ENCODE assay signal across 2 fruit fly cellular contexts in the genomic region with DNA sequence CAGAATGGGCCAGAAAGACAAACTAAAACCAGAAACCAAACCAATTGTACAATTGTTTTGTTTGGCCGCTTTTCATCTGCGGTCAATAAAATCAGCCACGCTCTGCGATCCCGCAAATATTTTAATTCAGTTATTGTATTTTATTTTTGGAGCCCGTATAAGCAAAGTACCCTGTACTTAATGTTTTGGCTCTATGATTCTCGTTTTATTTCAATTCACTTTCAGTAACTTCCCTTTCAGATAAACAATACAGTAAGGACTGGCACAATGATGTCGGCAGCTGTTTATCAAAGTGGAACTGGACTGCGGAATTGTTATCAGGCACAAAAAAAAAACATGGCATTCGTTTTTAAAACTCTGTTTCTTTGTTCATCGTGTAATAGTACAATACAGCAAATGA.
A peak's percentile ranks its signal among the peaks of the same experiment; 100 is the strongest.
TF ChIP-seq lines count a peak whose summit lies in the region.

No protein-coding gene starts in this region.

- no peak for TF ChIP-seq CTCF in whole organism, embryonic (GFP tag; optimal IDR thresholded peaks at IDR 0.05; lab: Kevin White, UChicago)

TF ChIP-seq in whole organism, embryonic, 481 proteins besides CTCF, POLR2A, EP300 and RAD21:
- TF ChIP-seq CG30431 (GFP tag; optimal IDR thresholded peaks at IDR 0.05; lab: Kevin White, UChicago) (no peak), Ravus (GFP tag; IDR thresholded peaks at IDR 0.05; lab: Robert Waterston, UW) (no peak), CG12104 (GFP tag; optimal IDR thresholded peaks at IDR 0.05; lab: Kevin White, UChicago) (no peak), yki (optimal IDR thresholded peaks at IDR 0.05; lab: Kevin White, UChicago) (no peak), CG15011 (GFP tag; optimal IDR thresholded peaks at IDR 0.05; lab: Kevin White, UChicago) (no peak), Adf1 (GFP tag; IDR thresholded peaks at IDR 0.05; lab: Robert Waterston, UW) (no peak), sens (GFP tag; lab: Kevin White, UChicago) (peak; percentile 57), gcm2 (GFP tag; optimal IDR thresholded peaks at IDR 0.05; lab: Kevin White, UChicago) (no peak), CG16813 (GFP tag; IDR thresholded peaks at IDR 0.05; lab: Robert Waterston, UW; ENCODE audit: partially characterized antibody) (no peak), esg (GFP tag; conservative IDR thresholded peaks at IDR 0.05; lab: Robert Waterston, UW) (no peak), Sry-δ (GFP tag; optimal IDR thresholded peaks at IDR 0.05; lab: Kevin White, UChicago) (no peak), CG14860 (GFP tag; IDR thresholded peaks at IDR 0.05; lab: Robert Waterston, UW; ENCODE audit: partially characterized antibody) (no peak), exex (tag; optimal IDR thresholded peaks at IDR 0.05; lab: Kevin White, UChicago) (no peak), Bgb (GFP tag; IDR thresholded peaks at IDR 0.05; lab: Robert Waterston, UW; ENCODE audit: partially characterized antibody) (no peak), C15 (GFP tag; IDR thresholded peaks at IDR 0.05; lab: Robert Waterston, UW) (no peak), Dip2 (GFP tag; IDR thresholded peaks at IDR 0.05; lab: Robert Waterston, UW) (no peak), rib (GFP tag; IDR thresholded peaks at IDR 0.05; lab: Robert Waterston, UW) (no peak), danr (GFP tag; IDR thresholded peaks at IDR 0.05; lab: Robert Waterston, UW) (no peak), CG7963 (GFP tag; IDR thresholded peaks at IDR 0.05; lab: Robert Waterston, UW; ENCODE audit: partially characterized antibody) (no peak), Dad (GFP tag; optimal IDR thresholded peaks at IDR 0.05; lab: Kevin White, UChicago) (no peak), CG4617 (GFP tag; optimal IDR thresholded peaks at IDR 0.05; lab: Kevin White, UChicago; ENCODE audit: borderline replicate concordance) (no peak), Asciz (GFP tag; optimal IDR thresholded peaks at IDR 0.05; lab: Kevin White, UChicago) (no peak), CG1602 (GFP tag; optimal IDR thresholded peaks at IDR 0.05; lab: Kevin White, UChicago) (no peak), vvl (GFP tag; IDR thresholded peaks at IDR 0.05; lab: Robert Waterston, UW) (no peak), CG3281 (GFP tag; optimal IDR thresholded peaks at IDR 0.05; lab: Kevin White, UChicago) (no peak), psq (GFP tag; optimal IDR thresholded peaks at IDR 0.05; lab: Kevin White, UChicago) (no peak), nom (GFP tag; optimal IDR thresholded peaks at IDR 0.05; lab: Kevin White, UChicago) (no peak), row (GFP tag; IDR thresholded peaks at IDR 0.05; lab: Robert Waterston, UW) (0 out of 3 replicates have a peak, but pooled peaks have one; percentile 10), grau (tag; optimal IDR thresholded peaks at IDR 0.05; lab: Kevin White, UChicago) (peak; percentile 51), br (optimal IDR thresholded peaks at IDR 0.05; lab: Kevin White, UChicago) (no peak), CG10366 (GFP tag; IDR thresholded peaks at IDR 0.05; lab: Robert Waterston, UW) (no peak), Doc2 (GFP tag; IDR thresholded peaks at IDR 0.05; lab: Robert Waterston, UW) (no peak), CG15479 (GFP tag; optimal IDR thresholded peaks at IDR 0.05; lab: Kevin White, UChicago) (peak; percentile 21), CG31365 (tag; optimal IDR thresholded peaks at IDR 0.05; lab: Kevin White, UChicago) (no peak), CG10431 (GFP tag; optimal IDR thresholded peaks at IDR 0.05; lab: Kevin White, UChicago) (no peak), hb (GFP tag; IDR thresholded peaks at IDR 0.05; lab: Robert Waterston, UW; ENCODE audit: partially characterized antibody) (no peak), Aef1 (GFP tag; IDR thresholded peaks at IDR 0.05; lab: Robert Waterston, UW) (no peak), CG11093 (GFP tag; IDR thresholded peaks at IDR 0.05; lab: Robert Waterston, UW) (no peak), sug (tag; optimal IDR thresholded peaks at IDR 0.05; lab: Kevin White, UChicago) (no peak), D19B (GFP tag; optimal IDR thresholded peaks at IDR 0.05; lab: Kevin White, UChicago) (peak; percentile 2), jumu (GFP tag; optimal IDR thresholded peaks at IDR 0.05; lab: Kevin White, UChicago) (no peak), CG1233 (GFP tag; optimal IDR thresholded peaks at IDR 0.05; lab: Kevin White, UChicago) (no peak)

TF ChIP-seq in whole organism, prepupa, 60 proteins besides CTCF, POLR2A, EP300 and RAD21:
- TF ChIP-seq Gug (GFP tag; IDR thresholded peaks at IDR 0.05; lab: Robert Waterston, UW) (no peak), svp (GFP tag; lab: Kevin White, UChicago) (peak; percentile 68), Sox14 (GFP tag; optimal IDR thresholded peaks at IDR 0.05; lab: Kevin White, UChicago) (peak; percentile 10), vri (GFP tag; optimal IDR thresholded peaks at IDR 0.05; lab: Kevin White, UChicago) (peak; percentile 26)
